Fruit fly (Drosophila melanogaster): ENCODE measurements around the gene RpL34a.

The RpL34a gene

DNA sequence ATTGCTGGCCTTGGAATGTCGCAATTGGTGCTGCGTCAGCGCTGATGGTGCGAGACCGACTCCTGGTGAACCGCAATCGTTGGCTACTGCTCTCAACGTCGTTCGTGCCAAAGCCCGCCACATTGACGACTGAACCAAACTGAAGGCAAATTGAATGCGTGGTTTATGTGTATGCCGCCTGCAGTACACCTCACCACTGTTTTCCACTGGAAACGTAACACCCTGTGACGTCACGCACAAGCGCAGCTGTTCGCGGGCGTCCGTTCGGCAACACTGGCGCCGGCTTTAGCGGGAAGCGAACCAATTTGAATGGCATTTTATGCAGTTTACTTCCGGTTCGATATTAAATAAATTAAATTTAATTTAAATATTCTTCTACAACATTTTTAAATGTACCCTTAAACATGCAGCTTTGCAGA lies 3.8 kb downstream of the RpL34a start, which contains the start of gene Cmpk (continued):
- peak; percentile 23 for TF ChIP-seq CG8089 (GFP tag; optimal IDR thresholded peaks at IDR 0.05)
- TF ChIP-seq Awh (GFP tag; IDR thresholded peaks at IDR 0.05) = no peak
- no peak for TF ChIP-seq nerfin-2 (GFP tag; IDR thresholded peaks at IDR 0.05; ENCODE audit: partially characterized antibody)
- peak; percentile 89 for TF ChIP-seq CG17912 (GFP tag; optimal IDR thresholded peaks at IDR 0.05)
- peak; percentile 23 for TF ChIP-seq CG11398 (GFP tag; optimal IDR thresholded peaks at IDR 0.05)
- no peak for TF ChIP-seq sc (optimal IDR thresholded peaks at IDR 0.05)
- TF ChIP-seq sc (GFP tag; optimal IDR thresholded peaks at IDR 0.05) = peak; percentile 71
- peak; percentile 41 for TF ChIP-seq CG8388 (GFP tag; optimal IDR thresholded peaks at IDR 0.05)
- peak; percentile 55 for TF ChIP-seq CG7839 (tag; optimal IDR thresholded peaks at IDR 0.05)
- no peak for TF ChIP-seq CG2129 (GFP tag; IDR thresholded peaks at IDR 0.05; ENCODE audit: partially characterized antibody)
- TF ChIP-seq H2.0 (GFP tag; IDR thresholded peaks at IDR 0.05) = peak; percentile 49; the same call in 1 of the 2 replicates
- TF ChIP-seq HLHmδ (GFP tag; optimal IDR thresholded peaks at IDR 0.05) = peak; percentile 91
- TF ChIP-seq Abd-B (GFP tag; optimal IDR thresholded peaks at IDR 0.05) = no peak
- no peak for TF ChIP-seq Atf-2 (GFP tag; optimal IDR thresholded peaks at IDR 0.05)
- peak; percentile 21 for TF ChIP-seq D19B (GFP tag; optimal IDR thresholded peaks at IDR 0.05)
- TF ChIP-seq CG32767 (GFP tag; IDR thresholded peaks at IDR 0.05) = peak; percentile 47; the same call in 1 of the 2 replicates
- peak; percentile 54 for TF ChIP-seq kah (GFP tag; optimal IDR thresholded peaks at IDR 0.05)
- TF ChIP-seq yki (optimal IDR thresholded peaks at IDR 0.05) = no peak
- peak in 1 of 3 experiments; percentile 41 for TF ChIP-seq Stat92E (GFP tag; optimal IDR thresholded peaks at IDR 0.05)
- TF ChIP-seq Gug (GFP tag; IDR thresholded peaks at IDR 0.05) = 0 out of 4 replicates have a peak, but pooled peaks have one; percentile 6
- peak; percentile 65 for TF ChIP-seq CG17328 (GFP tag; IDR thresholded peaks at IDR 0.05)
- peak; percentile 79 for TF ChIP-seq CG4707 (GFP tag; optimal IDR thresholded peaks at IDR 0.05)
- TF ChIP-seq lmd (GFP tag; IDR thresholded peaks at IDR 0.05) = peak; percentile 37; the same call in 1 of the 2 replicates
- peak; percentile 55 for TF ChIP-seq unc-4 (GFP tag; IDR thresholded peaks at IDR 0.05; ENCODE audit: partially characterized antibody)
- TF ChIP-seq CG12236 (GFP tag; optimal IDR thresholded peaks at IDR 0.05) = no peak
- peak; percentile 96 for TF ChIP-seq MESR4 (GFP tag; optimal IDR thresholded peaks at IDR 0.05)
- TF ChIP-seq CG10274 (GFP tag; optimal IDR thresholded peaks at IDR 0.05) = peak; percentile 54
- no peak for TF ChIP-seq CG1602 (GFP tag; optimal IDR thresholded peaks at IDR 0.05)
- peak; percentile 69 for TF ChIP-seq sob (GFP tag; IDR thresholded peaks at IDR 0.05)
- TF ChIP-seq hkb (optimal IDR thresholded peaks at IDR 0.05) = no peak
- peak; percentile 69 for TF ChIP-seq hkb (GFP tag; IDR thresholded peaks at IDR 0.05)
- TF ChIP-seq CG3163 (GFP tag; optimal IDR thresholded peaks at IDR 0.05) = no peak
- TF ChIP-seq crc (GFP tag; optimal IDR thresholded peaks at IDR 0.05) = peak; percentile 24
- TF ChIP-seq trh (GFP tag; optimal IDR thresholded peaks at IDR 0.05) = no peak
- no peak for TF ChIP-seq pan (optimal IDR thresholded peaks at IDR 0.05)
- TF ChIP-seq pan (GFP tag; optimal IDR thresholded peaks at IDR 0.05 in 1 of 2, IDR thresholded peaks at IDR 0.05 in 1 of 2) = peak in 1 of 2 experiments; percentile 50
- TF ChIP-seq onecut (GFP tag; IDR thresholded peaks at IDR 0.05) = peak; percentile 65
- peak in 1 of 2 experiments; percentile 94 for TF ChIP-seq Pdp1 (GFP tag; optimal IDR thresholded peaks at IDR 0.05)
- no peak for TF ChIP-seq ab (GFP tag; optimal IDR thresholded peaks at IDR 0.05)
- peak; percentile 82 for TF ChIP-seq MBD-R2 (GFP tag; IDR thresholded peaks at IDR 0.05)
- TF ChIP-seq CG10209 (GFP tag; optimal IDR thresholded peaks at IDR 0.05) = peak; percentile 75
- TF ChIP-seq mirr (GFP tag; optimal IDR thresholded peaks at IDR 0.05) = peak; percentile 78
- peak; percentile 52; the same call in 1 of the 2 replicates for TF ChIP-seq sim (GFP tag; IDR thresholded peaks at IDR 0.05)
- peak; percentile 67 for TF ChIP-seq gcm (GFP tag; optimal IDR thresholded peaks at IDR 0.05)
- peak; percentile 13 for TF ChIP-seq zen (tag; optimal IDR thresholded peaks at IDR 0.05)
- TF ChIP-seq dmrt99B (tag; optimal IDR thresholded peaks at IDR 0.05) = peak; percentile 63
- no peak for TF ChIP-seq Trl (optimal IDR thresholded peaks at IDR 0.05)
- peak; percentile 27 for TF ChIP-seq Trl (GFP tag; optimal IDR thresholded peaks at IDR 0.05)
- peak; percentile 29 for TF ChIP-seq BEAF-32 (GFP tag; optimal IDR thresholded peaks at IDR 0.05)
- no peak for TF ChIP-seq CG1832 (GFP tag; optimal IDR thresholded peaks at IDR 0.05)
- TF ChIP-seq CG11456 (GFP tag; IDR thresholded peaks at IDR 0.05) = peak; percentile 78
